Fruit fly (Drosophila melanogaster) ovary, adult (tissue): Measurements from ENCODE around the gene Oatp33Ea.

Experiments
- CG17801 ChIP-seq: fragments of 200-800 bp; optimal IDR thresholded peaks from 2 replicates; lab custom pipeline; 2019; ENCODE audit warnings: missing biosample characterization, mild to moderate bottlenecking, missing genetic modification characterization, moderate library complexity; ENCODE audit not compliant: partially characterized antibody

Oatp33Ea gene

dm6 chr2L:12457715-12458114 is 12.0 kb upstream of the Oatp33Ea start:
- no peak for TF ChIP-seq CG17801 (GFP tag; lab: Kevin White, UChicago)

dm6 chr2L:12457201-12457600 is 11.5 kb upstream of the Oatp33Ea start:
- TF ChIP-seq CG17801 (GFP tag; lab: Kevin White, UChicago), result no peak

dm6 chr2L:12455750-12456149 is 10.0 kb upstream of the Oatp33Ea start:
- TF ChIP-seq CG17801 (GFP tag; lab: Kevin White, UChicago), result no peak

- TF ChIP-seq CG17801 (GFP tag; lab: Kevin White, UChicago), result peak; percentile 23
Observed at dm6 chr2L:12455049-12455448, 9.3 kb upstream of the Oatp33Ea start.

dm6 chr2L:12453192-12453800 is 7.6 kb upstream of the Oatp33Ea start, which contains the start of gene CG5418:
Gene CG5418 (minus strand): TSS chr2L:12453242.
- no peak for TF ChIP-seq CG17801 (GFP tag; lab: Kevin White, UChicago)

dm6 chr2L:12448082-12448621 is 2.4 kb upstream of the Oatp33Ea start, which contains the start of the genes CG5421 and Oatp33Eb:
Gene CG5421 (minus strand): TSS chr2L:12448132.
Gene Oatp33Eb (plus strand): TSS chr2L:12448484.
- no peak for TF ChIP-seq CG17801 (GFP tag; lab: Kevin White, UChicago)

dm6 chr2L:12435976-12436771 is 9.6 kb downstream of the Oatp33Ea start:
- no peak for TF ChIP-seq CG17801 (GFP tag; lab: Kevin White, UChicago)

- no peak for TF ChIP-seq CG17801 (GFP tag; lab: Kevin White, UChicago)
Observed at dm6 chr2L:12435428-12435827, 10.3 kb downstream of the Oatp33Ea start.

dm6 chr2L:12434535-12434938 is 11.2 kb downstream of the Oatp33Ea start, which contains the start of gene SC35:
Gene SC35 (minus strand): TSS chr2L:12434665.
- no peak for TF ChIP-seq CG17801 (GFP tag; lab: Kevin White, UChicago)

- peak; percentile 84 for TF ChIP-seq CG17801 (GFP tag; lab: Kevin White, UChicago)
Observed at dm6 chr2L:12433712-12434534, 11.8 kb downstream of the Oatp33Ea start, which contains the start of gene eRF3. Gene eRF3 (plus strand): TSS chr2L:12434452.

dm6 chr2L:12430792-12431191 is 14.9 kb downstream of the Oatp33Ea start, which contains the start of gene CG5435:
Gene CG5435 (minus strand): TSS chr2L:12430892.
- no peak for TF ChIP-seq CG17801 (GFP tag; lab: Kevin White, UChicago)

- TF ChIP-seq CG17801 (GFP tag; lab: Kevin White, UChicago), result peak; percentile 81
Observed at dm6 chr2L:12427487-12428101, 18.1 kb downstream of the Oatp33Ea start, which contains the start of the genes CG5446 and Trm1. Gene CG5446 (minus strand): TSS chr2L:12427709. Gene Trm1 (plus strand): TSS chr2L:12428028.

- TF ChIP-seq CG17801 (GFP tag; lab: Kevin White, UChicago), result no peak
Observed at dm6 chr2L:12424555-12424954, 21.2 kb downstream of the Oatp33Ea start, which contains the start of gene Fam92. Gene Fam92 (plus strand): TSS chr2L:12424904.
